Fruit fly (Drosophila melanogaster): Measurements from ENCODE around the gene CG12817.

dm6 chr3R:10222416-10222815 is 2.1 kb downstream of the CG12817 start, which contains the start of gene CG12420:
- TF ChIP-seq psq (optimal IDR thresholded peaks at IDR 0.05), result no peak
- TF ChIP-seq ttk (optimal IDR thresholded peaks at IDR 0.05), result no peak
- no peak for TF ChIP-seq Sin3A (optimal IDR thresholded peaks at IDR 0.05)
- TF ChIP-seq Myc (optimal IDR thresholded peaks at IDR 0.05), result no peak
- no peak for TF ChIP-seq h (optimal IDR thresholded peaks at IDR 0.05)
